Worm (Caenorhabditis elegans): Measurements from ENCODE around the gene mltn-7.

mltn-7 gene

ce11 chrV:360068-360467 is 10.1 kb upstream of the mltn-7 start:
- TF ChIP-seq dpff-1 (tag; optimal IDR thresholded peaks at IDR 0.05), result no peak
- no peak for TF ChIP-seq somi-1 (GFP tag; optimal IDR thresholded peaks at IDR 0.05)
- TF ChIP-seq hrde-1 (tag; optimal IDR thresholded peaks at IDR 0.05; ENCODE audit: borderline replicate concordance), result no peak
- no peak for TF ChIP-seq bed-1 (GFP tag; IDR thresholded peaks at IDR 0.05)
- TF ChIP-seq ztf-26 (tag; optimal IDR thresholded peaks at IDR 0.05), result no peak
- TF ChIP-seq egrh-3 (GFP tag; IDR thresholded peaks at IDR 0.05), result no peak
- no peak for TF ChIP-seq tbp1 (GFP tag; optimal IDR thresholded peaks at IDR 0.05)
- TF ChIP-seq lag-1 (GFP tag; IDR thresholded peaks at IDR 0.05), result no peak
- TF ChIP-seq ztf-22 (GFP tag; optimal IDR thresholded peaks at IDR 0.05), result no peak

DNA sequence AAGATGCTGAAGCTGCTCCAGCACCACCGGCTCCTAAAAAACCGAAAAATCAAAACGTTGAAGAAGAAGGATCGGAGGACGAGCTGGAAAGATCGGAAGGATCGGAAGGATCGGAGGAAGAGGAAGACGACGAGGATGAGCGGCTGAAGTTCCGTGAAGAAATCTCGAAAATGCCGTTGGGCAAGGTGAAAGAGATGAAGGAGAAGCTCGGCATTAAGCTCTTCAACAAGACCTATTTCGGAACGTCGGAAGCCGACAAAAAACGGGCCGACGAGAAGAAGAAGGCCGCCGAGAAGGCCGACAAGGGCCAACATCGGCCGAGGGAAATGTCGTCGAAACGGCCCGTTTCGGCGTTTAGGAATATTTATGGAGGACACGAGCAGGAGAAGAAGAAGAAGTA is 8.8 kb upstream of the mltn-7 start:
- peak; percentile 41; the same call in 1 of the 2 replicates for TF ChIP-seq zfh-2 (GFP tag; conservative IDR thresholded peaks at IDR 0.05)
- TF ChIP-seq F22D6.2 (tag; optimal IDR thresholded peaks at IDR 0.05), result no peak

- no peak for TF ChIP-seq sdz-38 (tag; optimal IDR thresholded peaks at IDR 0.05)
- no peak for TF ChIP-seq F57A8.1 (GFP tag; optimal IDR thresholded peaks at IDR 0.05)
- TF ChIP-seq hmg-20 (GFP tag; IDR thresholded peaks at IDR 0.05), result no peak
- no peak for TF ChIP-seq attf-6 (GFP tag; IDR thresholded peaks at IDR 0.05)
- TF ChIP-seq ztf-6 (GFP tag; IDR thresholded peaks at IDR 0.05), result no peak
- TF ChIP-seq madf-8 (GFP tag; conservative IDR thresholded peaks at IDR 0.05), result no peak
Observed at ce11 chrV:364650-365049, 5.5 kb upstream of the mltn-7 start, which contains the start of gene mltn-6. mltn-6 (plus strand) TSS chrV:364950.

DNA sequence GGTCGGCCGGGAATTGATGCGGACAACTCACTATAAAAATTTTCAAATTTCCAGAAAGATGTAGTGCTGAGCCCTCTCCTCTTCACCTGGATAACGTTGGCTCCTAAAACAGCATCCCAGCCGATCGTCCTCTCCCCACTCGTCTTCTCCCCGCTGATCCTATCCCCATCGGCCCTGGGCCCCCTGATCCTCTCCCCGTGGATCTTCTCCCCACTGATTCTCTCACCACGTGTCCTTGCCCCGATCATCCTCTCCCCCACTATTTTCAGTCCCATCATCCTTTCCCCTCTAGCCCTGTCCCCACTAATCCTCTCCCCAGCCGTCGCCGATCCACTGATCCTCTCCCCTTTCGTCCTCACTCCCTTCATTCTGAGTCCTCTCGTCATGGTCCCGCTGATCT is 3.1 kb downstream of the mltn-7 start:
- no peak for TF ChIP-seq ama-1 (optimal IDR thresholded peaks at IDR 0.05)
- TF ChIP-seq ama-1 (GFP tag; optimal IDR thresholded peaks at IDR 0.05), result no peak
- peak; percentile 80 for TF ChIP-seq zfh-2 (GFP tag; conservative IDR thresholded peaks at IDR 0.05)
- TF ChIP-seq egrh-3 (GFP tag; IDR thresholded peaks at IDR 0.05), result 0 out of 2 replicates have a peak, but pooled peaks have one; percentile 17

DNA sequence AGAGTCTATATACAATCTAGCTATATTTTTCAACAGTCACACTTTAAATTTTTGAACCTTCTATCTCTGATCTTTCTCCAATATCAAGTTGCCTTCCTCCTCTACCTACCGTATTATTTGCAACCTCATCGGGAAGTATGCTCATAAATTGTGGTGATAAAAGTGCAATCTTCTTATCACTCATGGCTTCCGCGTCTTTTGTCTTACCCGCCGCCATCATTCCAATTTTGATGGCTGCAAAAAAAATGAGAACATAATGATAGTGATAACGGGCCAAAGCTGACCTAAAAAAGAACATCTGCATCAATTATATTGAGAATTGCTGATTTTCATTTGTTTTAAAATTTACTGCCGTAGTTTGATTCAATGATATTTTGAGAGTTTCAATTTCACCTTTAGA is 6.7 kb downstream of the mltn-7 start:
- TF ChIP-seq unc-62 (GFP tag; optimal IDR thresholded peaks at IDR 0.05) (no peak), ceh-58 (GFP tag; IDR thresholded peaks at IDR 0.05) (no peak), F55B11.4 (tag; optimal IDR thresholded peaks at IDR 0.05; ENCODE audit: borderline replicate concordance, insufficient read depth) (no peak), gei-17 (GFP tag; optimal IDR thresholded peaks at IDR 0.05) (no peak), xnd-1 (tag; optimal IDR thresholded peaks at IDR 0.05) (no peak), die-1 (tag; optimal IDR thresholded peaks at IDR 0.05) (no peak), tlf-1 (GFP tag; optimal IDR thresholded peaks at IDR 0.05) (no peak), aptf-2 (GFP tag; conservative IDR thresholded peaks at IDR 0.05) (no peak), pbrm-1 (GFP tag; IDR thresholded peaks at IDR 0.05) (no peak), ZK185.1 (tag; optimal IDR thresholded peaks at IDR 0.05; ENCODE audit: poor library complexity, severe bottlenecking) (no peak), let-526 (GFP tag; IDR thresholded peaks at IDR 0.05) (no peak)

- TF ChIP-seq nhr-80 (tag; optimal IDR thresholded peaks at IDR 0.05) (no peak), C06A6.2 (GFP tag; conservative IDR thresholded peaks at IDR 0.05) (peak; percentile 40; the same call in 1 of the 2 replicates), egl-18 (GFP tag; IDR thresholded peaks at IDR 0.05) (0 out of 2 replicates have a peak, but pooled peaks have one; percentile 17)
Observed at ce11 chrV:378231-378630, 8.1 kb downstream of the mltn-7 start.
